Fruit fly (Drosophila melanogaster): ENCODE data around the gene CG17196.

The CG17196 gene

dm6 chr3R:25734967-25735800 lies 40.9 kb downstream of the CG17196 start:
- TF ChIP-seq cic (GFP tag; optimal IDR thresholded peaks at IDR 0.05) (peak; percentile 77), CG7101 (tag; optimal IDR thresholded peaks at IDR 0.05) (no peak), cnc (optimal IDR thresholded peaks at IDR 0.05) (peak in 1 of 2 experiments; percentile 29)

Measured in whole organism, adult.